Fruit fly (Drosophila melanogaster): Measurements from ENCODE around the gene CG31145.

The CG31145 gene

dm6 chr3R:23664437-23664836, 5.0 kb downstream of the CG31145 start:
- no peak for TF ChIP-seq Myc (optimal IDR thresholded peaks at IDR 0.05)

- no peak for TF ChIP-seq h (GFP tag; optimal IDR thresholded peaks at IDR 0.05)
- no peak for TF ChIP-seq jim (GFP tag; optimal IDR thresholded peaks at IDR 0.05)
- TF ChIP-seq Jra (GFP tag; optimal IDR thresholded peaks at IDR 0.05), result no peak
- TF ChIP-seq CG32264 (GFP tag; optimal IDR thresholded peaks at IDR 0.05), result no peak
- TF ChIP-seq Dif (GFP tag; optimal IDR thresholded peaks at IDR 0.05; ENCODE audit: partially characterized antibody), result no peak
- TF ChIP-seq dmrt93B (GFP tag; optimal IDR thresholded peaks at IDR 0.05), result no peak
- TF ChIP-seq ey (GFP tag; optimal IDR thresholded peaks at IDR 0.05), result no peak
- no peak for TF ChIP-seq Hr83 (GFP tag; optimal IDR thresholded peaks at IDR 0.05; ENCODE audit: poor library complexity, severe bottlenecking)
- TF ChIP-seq pan (optimal IDR thresholded peaks at IDR 0.05), result no peak
- TF ChIP-seq psq (GFP tag; optimal IDR thresholded peaks at IDR 0.05), result no peak
- TF ChIP-seq N (GFP tag; optimal IDR thresholded peaks at IDR 0.05), result no peak
- no peak for TF ChIP-seq Abd-B (GFP tag; optimal IDR thresholded peaks at IDR 0.05)
- TF ChIP-seq sv (GFP tag; optimal IDR thresholded peaks at IDR 0.05), result no peak
Measured at dm6 chr3R:23662782-23663181, 6.7 kb downstream of the CG31145 start.

dm6 chr3R:23659598-23659997, 9.9 kb downstream of the CG31145 start:
- TF ChIP-seq CG32264 (GFP tag; optimal IDR thresholded peaks at IDR 0.05) (no peak), dsf (GFP tag; optimal IDR thresholded peaks at IDR 0.05; ENCODE audit: borderline replicate concordance) (no peak), tai (GFP tag; optimal IDR thresholded peaks at IDR 0.05) (no peak), brk (GFP tag; optimal IDR thresholded peaks at IDR 0.05) (no peak), HLH106 (tag; optimal IDR thresholded peaks at IDR 0.05) (no peak), dl (GFP tag; optimal IDR thresholded peaks at IDR 0.05; ENCODE audit: insufficient read depth in 1 of 2, partially characterized antibody in 2 of 2) (no peak), Abd-B (GFP tag; optimal IDR thresholded peaks at IDR 0.05) (no peak), sv (GFP tag; optimal IDR thresholded peaks at IDR 0.05) (no peak), psq (GFP tag; optimal IDR thresholded peaks at IDR 0.05) (no peak), fru (GFP tag; optimal IDR thresholded peaks at IDR 0.05) (no peak), woc (GFP tag; optimal IDR thresholded peaks at IDR 0.05) (no peak), pan (optimal IDR thresholded peaks at IDR 0.05) (no peak), OdsH (GFP tag; optimal IDR thresholded peaks at IDR 0.05) (no peak), ey (GFP tag; optimal IDR thresholded peaks at IDR 0.05) (no peak)

dm6 chr3R:23658948-23659347, 10.5 kb downstream of the CG31145 start:
- TF ChIP-seq jim (GFP tag; optimal IDR thresholded peaks at IDR 0.05), result no peak
- TF ChIP-seq ey (GFP tag; optimal IDR thresholded peaks at IDR 0.05), result no peak
- no peak for TF ChIP-seq h (GFP tag; optimal IDR thresholded peaks at IDR 0.05)
- no peak for TF ChIP-seq Hr83 (GFP tag; optimal IDR thresholded peaks at IDR 0.05; ENCODE audit: poor library complexity, severe bottlenecking)
- TF ChIP-seq usp (GFP tag; optimal IDR thresholded peaks at IDR 0.05), result no peak
- no peak for TF ChIP-seq Dif (GFP tag; optimal IDR thresholded peaks at IDR 0.05; ENCODE audit: partially characterized antibody)
- no peak for TF ChIP-seq CG32264 (GFP tag; optimal IDR thresholded peaks at IDR 0.05)
- no peak for TF ChIP-seq Mio (GFP tag; optimal IDR thresholded peaks at IDR 0.05)
- no peak for TF ChIP-seq pan (optimal IDR thresholded peaks at IDR 0.05)
- no peak for TF ChIP-seq N (GFP tag; optimal IDR thresholded peaks at IDR 0.05)
- TF ChIP-seq CG9705 (GFP tag; optimal IDR thresholded peaks at IDR 0.05), result no peak
- no peak for TF ChIP-seq Abd-B (GFP tag; optimal IDR thresholded peaks at IDR 0.05)
- TF ChIP-seq Hr78 (GFP tag; optimal IDR thresholded peaks at IDR 0.05), result no peak
- TF ChIP-seq sv (GFP tag; optimal IDR thresholded peaks at IDR 0.05), result no peak
- TF ChIP-seq Hnf4 (GFP tag; optimal IDR thresholded peaks at IDR 0.05), result no peak
- TF ChIP-seq tai (GFP tag; optimal IDR thresholded peaks at IDR 0.05), result no peak

dm6 chr3R:23657357-23658318, 11.8 kb downstream of the CG31145 start:
- TF ChIP-seq br (GFP tag; optimal IDR thresholded peaks at IDR 0.05), result peak; percentile 22
- peak; percentile 75 for TF ChIP-seq rgr (GFP tag; optimal IDR thresholded peaks at IDR 0.05)
- peak; percentile 14 for TF ChIP-seq dmrt93B (GFP tag; optimal IDR thresholded peaks at IDR 0.05)
- peak; percentile 27 for TF ChIP-seq Rel (GFP tag; optimal IDR thresholded peaks at IDR 0.05)
- TF ChIP-seq Rel (tag; optimal IDR thresholded peaks at IDR 0.05), result peak; percentile 69
- no peak for TF ChIP-seq HLH106 (tag; optimal IDR thresholded peaks at IDR 0.05)
- TF ChIP-seq brk (GFP tag; optimal IDR thresholded peaks at IDR 0.05), result no peak
- peak; percentile 47 for TF ChIP-seq Hnf4 (GFP tag; optimal IDR thresholded peaks at IDR 0.05)
- no peak for TF ChIP-seq CG32264 (GFP tag; optimal IDR thresholded peaks at IDR 0.05)
- peak in 1 of 2 experiments; percentile 48 for TF ChIP-seq foxo (GFP tag; optimal IDR thresholded peaks at IDR 0.05)
- no peak for TF ChIP-seq dsf (GFP tag; optimal IDR thresholded peaks at IDR 0.05; ENCODE audit: borderline replicate concordance)
- TF ChIP-seq Dif (GFP tag; optimal IDR thresholded peaks at IDR 0.05; ENCODE audit: partially characterized antibody), result no peak
- TF ChIP-seq woc (GFP tag; optimal IDR thresholded peaks at IDR 0.05), result no peak
- TF ChIP-seq psq (GFP tag; optimal IDR thresholded peaks at IDR 0.05), result peak; percentile 13
- TF ChIP-seq CrebA (GFP tag; optimal IDR thresholded peaks at IDR 0.05; ENCODE audit: borderline replicate concordance), result peak; percentile 8
- peak; percentile 31 for TF ChIP-seq fru (GFP tag; optimal IDR thresholded peaks at IDR 0.05)
- TF ChIP-seq Vsx2 (GFP tag; optimal IDR thresholded peaks at IDR 0.05; ENCODE audit: partially characterized antibody), result no peak
- TF ChIP-seq Myc (optimal IDR thresholded peaks at IDR 0.05), result no peak
- TF ChIP-seq usp (GFP tag; optimal IDR thresholded peaks at IDR 0.05), result no peak
- TF ChIP-seq OdsH (GFP tag; optimal IDR thresholded peaks at IDR 0.05), result peak; percentile 50
- peak; percentile 45 for TF ChIP-seq h (GFP tag; optimal IDR thresholded peaks at IDR 0.05)
- TF ChIP-seq CG9705 (GFP tag; optimal IDR thresholded peaks at IDR 0.05), result peak; percentile 8
- TF ChIP-seq Mio (GFP tag; optimal IDR thresholded peaks at IDR 0.05), result peak; percentile 4
- no peak for TF ChIP-seq pan (optimal IDR thresholded peaks at IDR 0.05)
- TF ChIP-seq Jra (GFP tag; optimal IDR thresholded peaks at IDR 0.05), result no peak
- TF ChIP-seq Sp1 (GFP tag; optimal IDR thresholded peaks at IDR 0.05), result peak; percentile 56
- peak; percentile 26 for TF ChIP-seq ey (GFP tag; optimal IDR thresholded peaks at IDR 0.05)
- no peak for TF ChIP-seq Hr78 (GFP tag; optimal IDR thresholded peaks at IDR 0.05)

All from whole organism, wandering third instar larva.